Fruit fly (Drosophila melanogaster) S2 (cell line): Measurements from ENCODE around the gene Coq5.

Source experiments
- CG8478 ChIP-seq: fragments of >200 bp; optimal IDR thresholded peaks from 2 replicates; lab custom pipeline; 2018
- CTCF ChIP-seq, 2 experiments: fragments of >200 bp; optimal IDR thresholded peaks; 2 replicates each; lab custom pipeline; 2018

DNA sequence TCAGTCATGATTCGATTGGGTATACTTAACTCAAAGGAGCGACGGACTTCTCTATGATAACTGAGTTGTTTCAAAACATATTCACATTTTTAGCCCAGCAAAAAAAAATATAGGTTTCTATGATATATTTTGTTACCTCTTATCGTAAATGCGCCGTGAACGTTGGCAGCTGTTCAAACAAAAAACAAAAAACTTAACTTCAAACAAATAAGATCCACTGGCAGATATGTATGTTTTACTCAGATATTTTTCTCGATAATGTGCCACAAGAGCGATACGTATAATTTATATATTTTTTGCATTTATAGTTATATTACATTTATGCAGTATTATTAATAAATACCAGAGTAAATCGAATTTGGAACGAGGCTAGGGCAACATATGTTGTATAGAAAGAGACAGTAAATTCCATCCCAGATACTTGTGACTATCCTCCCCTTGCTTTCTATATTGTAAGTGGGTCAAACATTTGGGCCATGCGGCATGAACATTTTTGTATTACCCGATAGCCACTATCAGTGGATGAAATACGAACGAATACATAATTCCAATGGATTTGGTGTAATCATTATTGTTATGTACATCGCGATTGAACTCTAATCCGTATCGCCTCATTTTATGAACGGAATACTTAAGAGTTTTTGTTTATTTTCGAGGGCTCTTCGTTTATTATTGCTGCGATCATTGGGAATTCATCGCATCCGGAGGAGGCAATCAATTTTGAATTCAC is 42.3 kb upstream of the Coq5 start, which contains the start of gene CG32639:
- no peak for TF ChIP-seq CG8478
- no peak for TF ChIP-seq CTCF (optimal IDR thresholded peaks at IDR 0.05; lab: Kevin White, UChicago)
